Worm (Caenorhabditis elegans) whole organism, L4/young adult: ENCODE results near the gene srh-293.

Experiments
- W03F9.2 ChIP-seq: fragments of 150-350 bp; optimal IDR thresholded peaks from 2 replicates; lab custom pipeline; 2014; ENCODE audit warnings: missing biosample characterization, missing genetic modification characterization
- dao-5 ChIP-seq: sonication (generic microtip); optimal IDR thresholded peaks from 2 replicates; lab custom pipeline; 2016; ENCODE audit warnings: missing genotype, missing genetic modification characterization, moderate library complexity, missing compliant biosample characterization
- him-1 ChIP-seq: sonication (generic microtip); optimal IDR thresholded peaks from 2 replicates; lab custom pipeline; 2016; ENCODE audit warnings: missing genotype, missing genetic modification reagents, missing genetic modification characterization, missing compliant biosample characterization

DNA sequence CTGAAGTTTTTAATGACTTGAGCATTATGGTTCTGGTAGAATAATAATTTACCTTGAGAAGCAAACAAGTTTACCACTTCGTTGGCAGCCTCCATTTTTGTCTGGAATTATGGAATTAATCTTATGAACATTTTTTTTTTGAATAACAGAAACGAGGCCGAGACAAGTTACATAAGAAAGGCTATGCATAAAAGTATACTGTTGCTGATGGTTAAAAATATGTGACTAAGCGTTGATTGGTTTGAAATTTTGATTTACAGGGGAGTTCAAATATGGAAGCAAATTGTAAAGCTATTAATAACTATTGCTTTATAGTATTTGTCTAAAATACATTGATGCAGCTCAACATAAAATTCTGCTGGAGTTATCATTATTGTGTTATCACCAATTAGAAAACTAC is 22.8 kb downstream of the srh-293 start, which contains the start of gene cgt-1:
- TF ChIP-seq dao-5 (tag; lab: Kevin White, UChicago): no peak
- TF ChIP-seq him-1: no peak
- no peak for TF ChIP-seq W03F9.2
